Fruit fly (Drosophila melanogaster) whole organism, pupa: ENCODE results near the gene Rpn11.

Source experiments
- CG13204 ChIP-seq: fragments of 200-800 bp; sonication (Bioruptor generic); optimal IDR thresholded peaks from 2 replicates; lab custom pipeline; 2018; ENCODE audit warnings: missing biosample characterization, mild to moderate bottlenecking, missing genetic modification characterization, moderate library complexity
- CG17806 ChIP-seq: fragments of 200-800 bp; sonication (Bioruptor generic); optimal IDR thresholded peaks from 2 replicates; lab custom pipeline; 2018; ENCODE audit warnings: missing biosample characterization, mild to moderate bottlenecking, missing genetic modification characterization, moderate library complexity
- EcR ChIP-seq: fragments of 200-800 bp; sonication (Bioruptor generic); optimal IDR thresholded peaks from 3 replicates; lab custom pipeline; 2019; ENCODE audit warnings: missing biosample characterization, missing genetic modification characterization, mild to moderate bottlenecking, moderate library complexity, missing genetic modification reagents
- Pif1A ChIP-seq: fragments of 200-800 bp; sonication (Bioruptor generic); optimal IDR thresholded peaks from 3 replicates; lab custom pipeline; 2016; ENCODE audit warnings: missing biosample characterization, missing genetic modification characterization
- Snoo ChIP-seq: fragments of 200-800 bp; sonication (Bioruptor generic); optimal IDR thresholded peaks from 3 replicates; lab custom pipeline; 2017; ENCODE audit warnings: missing biosample characterization, mild to moderate bottlenecking, missing genetic modification characterization, inconsistent platforms

dm6 chr2L:5022602-5023001 lies 37.0 kb downstream of the Rpn11 start:
- TF ChIP-seq CG17806 (tag; lab: Kevin White, UChicago) (no peak), EcR (GFP tag; lab: Kevin White, UChicago) (no peak), CG13204 (GFP tag; lab: Kevin White, UChicago) (no peak), Snoo (no peak), Pif1A (no peak)
